Fruit fly (Drosophila melanogaster): ENCODE data around the gene XNP.

XNP gene

dm6 chr3R:25445546-25446400 is 36.9 kb downstream of the XNP start (continued):
- TF ChIP-seq CG4730 (GFP tag; IDR thresholded peaks at IDR 0.05), result no peak
- TF ChIP-seq ssp (GFP tag; IDR thresholded peaks at IDR 0.05), result no peak
- TF ChIP-seq tio (GFP tag; optimal IDR thresholded peaks at IDR 0.05), result peak; percentile 60
- no peak for TF ChIP-seq en (GFP tag; optimal IDR thresholded peaks at IDR 0.05)
- peak; percentile 89 for TF ChIP-seq CG2712 (tag; optimal IDR thresholded peaks at IDR 0.05)
- peak; percentile 61 for TF ChIP-seq CG14441 (GFP tag; IDR thresholded peaks at IDR 0.05)
- TF ChIP-seq CG17328 (GFP tag; IDR thresholded peaks at IDR 0.05), result peak; percentile 83
- TF ChIP-seq CG18599 (GFP tag; optimal IDR thresholded peaks at IDR 0.05), result peak; percentile 28
- TF ChIP-seq eyg (GFP tag; optimal IDR thresholded peaks at IDR 0.05), result peak; percentile 4
- TF ChIP-seq pfk (GFP tag; optimal IDR thresholded peaks at IDR 0.05), result no peak
- no peak for TF ChIP-seq CG32532 (GFP tag; IDR thresholded peaks at IDR 0.05)
- TF ChIP-seq cas (GFP tag; IDR thresholded peaks at IDR 0.05), result no peak
- TF ChIP-seq CG17361 (GFP tag; IDR thresholded peaks at IDR 0.05), result peak; percentile 78
- TF ChIP-seq Bdp1 (GFP tag; optimal IDR thresholded peaks at IDR 0.05), result no peak
- TF ChIP-seq row (GFP tag; IDR thresholded peaks at IDR 0.05), result peak; percentile 76
- TF ChIP-seq gcm (GFP tag; optimal IDR thresholded peaks at IDR 0.05), result peak; percentile 79
- TF ChIP-seq Ets65A (GFP tag), result peak; percentile 88
- peak; percentile 41 for TF ChIP-seq ac (GFP tag; optimal IDR thresholded peaks at IDR 0.05)
- TF ChIP-seq CG9727 (GFP tag; optimal IDR thresholded peaks at IDR 0.05), result peak; percentile 69
- no peak for TF ChIP-seq al (GFP tag; IDR thresholded peaks at IDR 0.05)
- 0 out of 2 replicates have a peak, but pooled peaks have one; percentile 23 for TF ChIP-seq CG14014 (GFP tag; IDR thresholded peaks at IDR 0.05)
- no peak for TF ChIP-seq NK7.1 (GFP tag; optimal IDR thresholded peaks at IDR 0.05)
- TF ChIP-seq CG15011 (GFP tag; optimal IDR thresholded peaks at IDR 0.05), result peak; percentile 29
- peak in 1 of 2 experiments; percentile 64 for TF ChIP-seq eve (GFP tag; optimal IDR thresholded peaks at IDR 0.05)
- no peak for TF ChIP-seq CG6272 (GFP tag; IDR thresholded peaks at IDR 0.05)
- peak; percentile 35; the same call in 1 of the 2 replicates for TF ChIP-seq CG8765 (GFP tag; IDR thresholded peaks at IDR 0.05)
- no peak for TF ChIP-seq Fer2 (tag; optimal IDR thresholded peaks at IDR 0.05)
- TF ChIP-seq sim (GFP tag; IDR thresholded peaks at IDR 0.05), result peak; percentile 63; the same call in 1 of the 2 replicates
- peak; percentile 40 for TF ChIP-seq Atf3 (GFP tag; optimal IDR thresholded peaks at IDR 0.05)
- TF ChIP-seq CG4820 (GFP tag; optimal IDR thresholded peaks at IDR 0.05), result peak; percentile 68
- TF ChIP-seq Eip74EF (GFP tag; optimal IDR thresholded peaks at IDR 0.05), result peak in 1 of 2 experiments; percentile 44
- TF ChIP-seq CG3163 (GFP tag; optimal IDR thresholded peaks at IDR 0.05), result no peak
- TF ChIP-seq CG1024 (GFP tag; IDR thresholded peaks at IDR 0.05), result peak; percentile 47
- no peak for TF ChIP-seq Hmr (GFP tag; optimal IDR thresholded peaks at IDR 0.05)
- TF ChIP-seq CG11723 (GFP tag; optimal IDR thresholded peaks at IDR 0.05), result peak; percentile 36
- no peak for TF ChIP-seq Bteb2 (GFP tag; optimal IDR thresholded peaks at IDR 0.05)
- TF ChIP-seq CG18764 (GFP tag; optimal IDR thresholded peaks at IDR 0.05), result peak; percentile 61
- TF ChIP-seq pros (GFP tag; optimal IDR thresholded peaks at IDR 0.05), result no peak
- TF ChIP-seq CG16779 (GFP tag; IDR thresholded peaks at IDR 0.05), result no peak
- TF ChIP-seq CG17385 (GFP tag; optimal IDR thresholded peaks at IDR 0.05), result peak; percentile 32
- TF ChIP-seq CG1647 (GFP tag; optimal IDR thresholded peaks at IDR 0.05), result no peak
- TF ChIP-seq CG13894 (tag; optimal IDR thresholded peaks at IDR 0.05), result no peak
- TF ChIP-seq CG43689 (GFP tag; IDR thresholded peaks at IDR 0.05), result no peak
- TF ChIP-seq CG10959 (GFP tag; IDR thresholded peaks at IDR 0.05), result peak; percentile 65; the same call in 1 of the 2 replicates
- peak; percentile 97 for TF ChIP-seq crol (GFP tag; IDR thresholded peaks at IDR 0.05)
- TF ChIP-seq Sry-δ (GFP tag; optimal IDR thresholded peaks at IDR 0.05), result peak; percentile 30
- TF ChIP-seq ttk (GFP tag; IDR thresholded peaks at IDR 0.05), result 0 out of 2 replicates have a peak, but pooled peaks have one; percentile 69
- TF ChIP-seq vfl (GFP tag; optimal IDR thresholded peaks at IDR 0.05), result no peak
- peak; percentile 87 for TF ChIP-seq kay (GFP tag; optimal IDR thresholded peaks at IDR 0.05)
- no peak for TF ChIP-seq GATAe (GFP tag; conservative IDR thresholded peaks at IDR 0.05)

All from whole organism, embryonic.